Fruit fly (Drosophila melanogaster) whole organism, prepupa: ENCODE measurements around the gene CG3071.

Experiments used
- Blimp-1 ChIP-seq: fragments of 200-800 bp; sonication (Bioruptor generic); optimal IDR thresholded peaks from 3 replicates; lab custom pipeline; 2017; ENCODE audit warnings: missing biosample characterization, missing genetic modification characterization, mild to moderate bottlenecking, moderate library complexity, missing genetic modification reagents
- CG11294 ChIP-seq: fragments of 200-800 bp; sonication (Bioruptor generic); IDR thresholded peaks from 2 replicates; pipeline ENCODE4 v1.3.6; 2022; ENCODE audit warnings: missing biosample characterization, missing genetic modification characterization
- CG1621 ChIP-seq: fragments of 200-800 bp; sonication (Bioruptor generic); optimal IDR thresholded peaks from 3 replicates; lab custom pipeline; 2018; ENCODE audit warnings: missing biosample characterization, mild to moderate bottlenecking, missing genetic modification characterization
- CG34406 ChIP-seq: fragments of 200-800 bp; sonication (Bioruptor generic); optimal IDR thresholded peaks from 3 replicates; lab custom pipeline; 2016; ENCODE audit warnings: missing biosample characterization, missing genetic modification characterization
- CG9139 ChIP-seq: fragments of 200-800 bp; sonication (Bioruptor generic); optimal IDR thresholded peaks from 3 replicates; lab custom pipeline; 2017; ENCODE audit warnings: missing biosample characterization, mild to moderate bottlenecking, missing genetic modification characterization
- Ets96B ChIP-seq: fragments of 200-800 bp; optimal IDR thresholded peaks from 2 replicates; lab custom pipeline; 2019; ENCODE audit warnings: missing biosample characterization, mild to moderate bottlenecking, missing genetic modification characterization, moderate library complexity
- Lpt ChIP-seq: fragments of 200-800 bp; sonication (Bioruptor generic); optimal IDR thresholded peaks from 3 replicates; lab custom pipeline; 2016; ENCODE audit warnings: missing biosample characterization, missing genetic modification characterization
- dsx ChIP-seq: fragments of 200-800 bp; optimal IDR thresholded peaks from 3 replicates; lab custom pipeline; 2019; ENCODE audit warnings: missing biosample characterization, mild to moderate bottlenecking, missing genetic modification characterization, moderate library complexity; ENCODE audit not compliant: poor library complexity, severe bottlenecking
- eg ChIP-seq: fragments of 200-800 bp; sonication (Bioruptor generic); IDR thresholded peaks from 3 replicates; pipeline ENCODE4 v1.3.6; 2022; ENCODE audit warnings: missing biosample characterization, missing genetic modification characterization
- lz ChIP-seq: fragments of 200-800 bp; sonication (Bioruptor generic); optimal IDR thresholded peaks from 3 replicates; lab custom pipeline; 2016; ENCODE audit warnings: missing biosample characterization, missing genetic modification characterization
- salr ChIP-seq, 2 experiments: fragments of 200-800 bp; sonication (Bioruptor generic); optimal IDR thresholded peaks; 3 replicates each; lab custom pipeline; 2016 to 2018; ENCODE audit warnings: missing biosample characterization in 2 of 2, missing genetic modification characterization in 2 of 2, mild to moderate bottlenecking in 1 of 2
- ss ChIP-seq, 2 experiments: fragments of 200-800 bp; sonication (Bioruptor generic); optimal IDR thresholded peaks; 2 replicates in 1 of 2; 3 replicates in 1 of 2; lab custom pipeline; 2017 to 2018; ENCODE audit warnings: mild to moderate bottlenecking in 2 of 2, missing biosample characterization in 2 of 2, missing genetic modification characterization in 2 of 2, moderate library complexity in 1 of 2

DNA sequence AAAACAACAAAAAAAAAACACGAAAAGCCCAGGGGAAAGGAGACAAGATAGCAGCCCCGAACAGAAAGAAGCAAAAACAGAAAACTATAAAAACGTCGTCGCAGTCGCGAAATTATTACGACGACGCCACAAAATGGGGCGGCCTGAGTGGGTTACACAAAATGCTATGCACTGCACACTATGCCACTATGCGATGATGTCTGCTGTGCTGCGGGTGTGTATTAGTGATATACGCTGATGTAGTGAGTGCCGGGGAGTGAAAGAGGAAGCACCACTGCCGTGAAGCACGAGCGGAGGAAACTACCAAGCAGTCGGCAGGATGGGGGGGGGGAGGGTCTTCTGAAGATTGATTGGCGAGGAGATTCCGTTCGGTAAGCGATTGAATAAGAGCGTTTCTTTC lies 24.3 kb downstream of the CG3071 start:
- no peak for TF ChIP-seq Ets96B (tag; lab: Kevin White, UChicago)
- no peak for TF ChIP-seq CG1621 (tag; lab: Kevin White, UChicago)
- no peak for TF ChIP-seq Lpt (GFP tag; lab: Kevin White, UChicago)
- TF ChIP-seq CG34406 (GFP tag; lab: Kevin White, UChicago), result no peak
- TF ChIP-seq eg (GFP tag; lab: Robert Waterston, UW), result peak; percentile 52; the same call in 2 of the 3 replicates
- no peak for TF ChIP-seq CG9139 (GFP tag; lab: Kevin White, UChicago)
- TF ChIP-seq dsx (GFP tag; lab: Kevin White, UChicago), result no peak
- no peak for TF ChIP-seq CG11294 (GFP tag; lab: Robert Waterston, UW)
- no peak for TF ChIP-seq Blimp-1 (GFP tag; lab: Kevin White, UChicago)
- TF ChIP-seq ss (GFP tag; optimal IDR thresholded peaks at IDR 0.05; lab: Kevin White, UChicago), result peak in 1 of 2 experiments; percentile 8
- no peak for TF ChIP-seq lz (GFP tag; lab: Kevin White, UChicago)
- TF ChIP-seq salr (GFP tag; optimal IDR thresholded peaks at IDR 0.05; lab: Kevin White, UChicago), result no peak
